Fruit fly (Drosophila melanogaster) whole organism, embryonic: Measurements from ENCODE around the gene Gsc.

ENCODE experiments used
- Bdp1 ChIP-seq: fragments of 200-800 bp; sonication (Bioruptor generic); optimal IDR thresholded peaks from 3 replicates; lab custom pipeline; 2016; ENCODE audit warnings: missing biosample characterization, missing genetic modification characterization
- Bgb ChIP-seq: fragments of 200-800 bp; sonication (Bioruptor generic); IDR thresholded peaks from 2 replicates; pipeline ENCODE4 v1.3.6; 2022; ENCODE audit warnings: missing biosample characterization, missing genetic modification characterization; ENCODE audit not compliant: partially characterized antibody
- Blimp-1 ChIP-seq: fragments of 200-800 bp; sonication (Bioruptor generic); optimal IDR thresholded peaks from 3 replicates; lab custom pipeline; 2018; ENCODE audit warnings: missing biosample characterization, missing genetic modification characterization, mild to moderate bottlenecking, moderate library complexity, missing genetic modification reagents
- CG10565 ChIP-seq: fragments of 200-800 bp; sonication (Bioruptor generic); optimal IDR thresholded peaks from 3 replicates; lab custom pipeline; 2016; ENCODE audit warnings: missing biosample characterization, mild to moderate bottlenecking, missing genetic modification characterization
- CG10959 ChIP-seq: fragments of 200-800 bp; sonication (Bioruptor generic); IDR thresholded peaks from 2 replicates; pipeline ENCODE4 v1.3.6; 2022; ENCODE audit warnings: missing biosample characterization, missing genetic modification characterization
- CG12104 ChIP-seq: fragments of 200-800 bp; sonication (Bioruptor generic); optimal IDR thresholded peaks from 3 replicates; lab custom pipeline; 2016; ENCODE audit warnings: missing biosample characterization, missing genetic modification characterization
- CG1233 ChIP-seq: fragments of 200-800 bp; sonication (Bioruptor generic); optimal IDR thresholded peaks from 4 replicates; lab custom pipeline; 2018; ENCODE audit warnings: missing biosample characterization, mild to moderate bottlenecking, missing genetic modification characterization
- CG13287 ChIP-seq: fragments of 200-800 bp; sonication (Bioruptor generic); IDR thresholded peaks from 2 replicates; pipeline ENCODE4 v1.3.6; 2022; ENCODE audit warnings: missing biosample characterization, missing genetic modification characterization; ENCODE audit not compliant: partially characterized antibody
- CG14710 ChIP-seq: fragments of 200-800 bp; sonication (Bioruptor generic); optimal IDR thresholded peaks from 3 replicates; lab custom pipeline; 2019; ENCODE audit warnings: missing biosample characterization, mild to moderate bottlenecking, missing genetic modification characterization, moderate library complexity
- CG15073 ChIP-seq: fragments of 200-800 bp; sonication (Bioruptor generic); optimal IDR thresholded peaks from 2 replicates; lab custom pipeline; 2016; ENCODE audit warnings: missing biosample characterization, missing genetic modification characterization
- CG1647 ChIP-seq: fragments of 200-800 bp; sonication (Bioruptor generic); optimal IDR thresholded peaks from 3 replicates; lab custom pipeline; 2016; ENCODE audit warnings: missing biosample characterization, missing genetic modification characterization
- CG16779 ChIP-seq: fragments of 200-800 bp; sonication (Bioruptor generic); IDR thresholded peaks from 2 replicates; pipeline ENCODE4 v1.3.6; 2022; ENCODE audit warnings: missing biosample characterization, missing genetic modification characterization
- CG2875 ChIP-seq: fragments of 200-800 bp; sonication (Bioruptor generic); optimal IDR thresholded peaks from 2 replicates; lab custom pipeline; 2017; ENCODE audit warnings: missing biosample characterization, mild to moderate bottlenecking, missing genetic modification characterization, missing genetic modification reagents
- CG2889 ChIP-seq: fragments of 200-800 bp; sonication (Bioruptor generic); IDR thresholded peaks from 3 replicates; pipeline ENCODE4 v1.3.6; 2022; ENCODE audit warnings: missing biosample characterization, missing genetic modification characterization
- CG32532 ChIP-seq: fragments of 200-800 bp; sonication (Bioruptor generic); IDR thresholded peaks from 2 replicates; pipeline ENCODE4 v1.3.6; 2022; ENCODE audit warnings: missing biosample characterization, missing genetic modification characterization
- CG6765 ChIP-seq: fragments of 200-800 bp; sonication (Bioruptor generic); optimal IDR thresholded peaks from 3 replicates; lab custom pipeline; 2017; ENCODE audit warnings: missing biosample characterization, mild to moderate bottlenecking, missing genetic modification characterization
- CG6854 ChIP-seq: fragments of 200-800 bp; sonication (Bioruptor generic); optimal IDR thresholded peaks from 3 replicates; lab custom pipeline; 2017; ENCODE audit warnings: missing biosample characterization, mild to moderate bottlenecking, missing genetic modification characterization
- CG7357 ChIP-seq: fragments of 200-800 bp; sonication (Bioruptor generic); IDR thresholded peaks from 3 replicates; pipeline ENCODE4 v1.3.6; 2022; ENCODE audit warnings: missing biosample characterization, missing genetic modification characterization
- CG7745 ChIP-seq: fragments of 200-800 bp; sonication (Bioruptor generic); optimal IDR thresholded peaks from 2 replicates; lab custom pipeline; 2018; ENCODE audit warnings: missing biosample characterization, mild to moderate bottlenecking, missing genetic modification characterization, moderate library complexity
- CG8359 ChIP-seq: fragments of 200-800 bp; sonication (Bioruptor generic); optimal IDR thresholded peaks from 2 replicates; lab custom pipeline; 2017; ENCODE audit warnings: missing biosample characterization, mild to moderate bottlenecking, missing genetic modification characterization, borderline replicate concordance
- CG8924 ChIP-seq: fragments of 200-800 bp; optimal IDR thresholded peaks from 3 replicates; lab custom pipeline; 2019; ENCODE audit warnings: missing biosample characterization, mild to moderate bottlenecking, missing genetic modification characterization, moderate library complexity
- MTF-1 ChIP-seq: fragments of 200-800 bp; sonication (Bioruptor generic); optimal IDR thresholded peaks from 2 replicates; lab custom pipeline; 2018; ENCODE audit warnings: missing biosample characterization, mild to moderate bottlenecking, missing genetic modification characterization, borderline replicate concordance
- Mad ChIP-seq: fragments of 200-800 bp; sonication (Bioruptor generic); optimal IDR thresholded peaks from 2 replicates; lab custom pipeline; 2016; ENCODE audit warnings: missing biosample characterization, missing genetic modification characterization
- Meics ChIP-seq: fragments of 200-800 bp; sonication (Bioruptor generic); optimal IDR thresholded peaks from 2 replicates; lab custom pipeline; 2017; ENCODE audit warnings: missing biosample characterization, mild to moderate bottlenecking, missing genetic modification characterization
- PHDP ChIP-seq: fragments of 200-800 bp; sonication (Bioruptor generic); optimal IDR thresholded peaks from 3 replicates; lab custom pipeline; 2018; ENCODE audit warnings: missing biosample characterization, mild to moderate bottlenecking, missing genetic modification characterization, moderate library complexity
- Poxn ChIP-seq: fragments of 200-800 bp; sonication (Bioruptor generic); IDR thresholded peaks from 2 replicates; pipeline ENCODE4 v1.3.6; 2022; ENCODE audit warnings: missing biosample characterization, missing genetic modification characterization
- Ptx1 ChIP-seq: fragments of 200-800 bp; sonication (Bioruptor generic); IDR thresholded peaks from 2 replicates; pipeline ENCODE4 v1.3.6; 2022; ENCODE audit warnings: missing biosample characterization, missing genetic modification characterization
- Sox100B ChIP-seq: fragments of 200-800 bp; sonication (Bioruptor generic); optimal IDR thresholded peaks from 3 replicates; lab custom pipeline; 2018; ENCODE audit warnings: missing biosample characterization, mild to moderate bottlenecking, missing genetic modification characterization
- amos ChIP-seq: fragments of 200-800 bp; sonication (Bioruptor generic); IDR thresholded peaks from 2 replicates; pipeline ENCODE4 v1.3.6; 2022; ENCODE audit warnings: missing biosample characterization, missing genetic modification characterization; ENCODE audit not compliant: partially characterized antibody
- cg ChIP-seq: fragments of 200-800 bp; sonication (Bioruptor generic); optimal IDR thresholded peaks from 3 replicates; lab custom pipeline; 2019; ENCODE audit warnings: missing biosample characterization, mild to moderate bottlenecking, missing genetic modification characterization, moderate library complexity
- dysf ChIP-seq: fragments of 200-800 bp; sonication (Bioruptor generic); IDR thresholded peaks from 3 replicates; pipeline ENCODE4 v1.3.6; 2022; ENCODE audit warnings: missing biosample characterization, missing genetic modification characterization
- en ChIP-seq: fragments of 200-800 bp; sonication (Bioruptor generic); optimal IDR thresholded peaks from 2 replicates; lab custom pipeline; 2016; ENCODE audit warnings: missing biosample characterization, missing genetic modification characterization
- fru ChIP-seq: fragments of >200 bp; optimal IDR thresholded peaks from 2 replicates; lab custom pipeline; 2017
- ftz-f1 ChIP-seq: fragments of 200-800 bp; sonication (Bioruptor generic); optimal IDR thresholded peaks from 2 replicates; lab custom pipeline; 2016; ENCODE audit warnings: missing biosample characterization, missing genetic modification characterization
- fu2 ChIP-seq: fragments of 200-800 bp; sonication (Bioruptor generic); optimal IDR thresholded peaks from 2 replicates; lab custom pipeline; 2016; ENCODE audit warnings: missing biosample characterization, missing genetic modification characterization
- gcm ChIP-seq: fragments of 200-800 bp; sonication (Bioruptor generic); optimal IDR thresholded peaks from 2 replicates; lab custom pipeline; 2019; ENCODE audit warnings: missing biosample characterization, mild to moderate bottlenecking, missing genetic modification characterization, moderate library complexity
- gem ChIP-seq: fragments of 200-800 bp; sonication (Bioruptor generic); optimal IDR thresholded peaks from 2 replicates; lab custom pipeline; 2019; ENCODE audit warnings: missing biosample characterization, mild to moderate bottlenecking, missing genetic modification characterization, moderate library complexity
- grau ChIP-seq: fragments of 200-800 bp; optimal IDR thresholded peaks from 3 replicates; lab custom pipeline; 2019; ENCODE audit warnings: missing biosample characterization, mild to moderate bottlenecking, missing genetic modification characterization, moderate library complexity
- grn ChIP-seq: fragments of 200-800 bp; sonication (Bioruptor generic); optimal IDR thresholded peaks from 3 replicates; lab custom pipeline; 2017; ENCODE audit warnings: missing biosample characterization, missing genetic modification characterization
- ham ChIP-seq: fragments of 200-800 bp; sonication (Bioruptor generic); IDR thresholded peaks from 2 replicates; pipeline ENCODE4 v1.3.6; 2022; ENCODE audit warnings: missing biosample characterization, missing genetic modification characterization
- kay ChIP-seq: fragments of 200-800 bp; sonication (Bioruptor generic); optimal IDR thresholded peaks from 2 replicates; lab custom pipeline; 2016; ENCODE audit warnings: missing biosample characterization, missing genetic modification characterization
- knrl ChIP-seq: fragments of 200-800 bp; sonication (Bioruptor generic); IDR thresholded peaks from 3 replicates; pipeline ENCODE4 v1.3.6; 2022; ENCODE audit warnings: missing biosample characterization, missing genetic modification characterization; ENCODE audit not compliant: partially characterized antibody
- lov ChIP-seq, 2 experiments: fragments of 200-800 bp in 1 of 2; fragments of >200 bp in 1 of 2; sonication (Bioruptor generic) in 1 of 2; IDR thresholded peaks in 1 of 2; optimal IDR thresholded peaks in 1 of 2; 2 replicates in 1 of 2; 3 replicates in 1 of 2; pipeline versions ENCODE4 v1.3.6 to Lab custom; 2017 to 2022; ENCODE audit warnings: missing biosample characterization in 1 of 2, missing genetic modification characterization in 1 of 2
- mirr ChIP-seq: fragments of 200-800 bp; sonication (Bioruptor generic); optimal IDR thresholded peaks from 3 replicates; lab custom pipeline; 2018; ENCODE audit warnings: missing biosample characterization, mild to moderate bottlenecking, missing genetic modification characterization
- prd ChIP-seq, 3 experiments: fragments of >200 bp in 2 of 3; fragments of 200-800 bp in 1 of 3; sonication (Bioruptor generic) in 1 of 3; optimal IDR thresholded peaks in 2 of 3; IDR thresholded peaks in 1 of 3; 2 replicates in 2 of 3; 3 replicates in 1 of 3; pipeline versions ENCODE4 v1.3.6 to Lab custom; 2017 to 2022; ENCODE audit warnings: missing biosample characterization in 1 of 3, missing genetic modification characterization in 1 of 3
- sc ChIP-seq, 3 experiments: fragments of >200 bp in 2 of 3; fragments of 200-800 bp in 1 of 3; sonication (Bioruptor generic) in 1 of 3; optimal IDR thresholded peaks; 2 replicates in 2 of 3; 3 replicates in 1 of 3; lab custom pipeline; 2017; ENCODE audit warnings: mild to moderate bottlenecking in 1 of 3, missing biosample characterization in 1 of 3, missing genetic modification characterization in 1 of 3, missing genetic modification reagents in 1 of 3
- tap ChIP-seq: fragments of 200-800 bp; optimal IDR thresholded peaks from 3 replicates; lab custom pipeline; 2019; ENCODE audit warnings: missing biosample characterization, mild to moderate bottlenecking, missing genetic modification characterization, moderate library complexity
- trem ChIP-seq: fragments of 200-800 bp; optimal IDR thresholded peaks from 3 replicates; lab custom pipeline; 2019; ENCODE audit warnings: missing biosample characterization, mild to moderate bottlenecking, missing genetic modification characterization, moderate library complexity
- usp ChIP-seq: fragments of >200 bp; optimal IDR thresholded peaks from 2 replicates; lab custom pipeline; 2017; ENCODE audit warnings: missing biosample characterization, missing genetic modification characterization
- zfh2 ChIP-seq: fragments of 200-800 bp; sonication (Bioruptor generic); optimal IDR thresholded peaks from 2 replicates; lab custom pipeline; 2016; ENCODE audit warnings: missing biosample characterization, missing genetic modification characterization

The Gsc gene

dm6 chr2L:606165-606564 lies 11.7 kb upstream of the Gsc start (continued):
- TF ChIP-seq prd (optimal IDR thresholded peaks at IDR 0.05; lab: Kevin White, UChicago) (no peak), prd (GFP tag; IDR thresholded peaks at IDR 0.05; lab: Robert Waterston, UW) (peak; percentile 89), grn (GFP tag; lab: Kevin White, UChicago) (no peak), CG10565 (GFP tag; lab: Kevin White, UChicago) (no peak), Meics (no peak), ham (GFP tag; lab: Robert Waterston, UW) (no peak), CG12104 (GFP tag; lab: Kevin White, UChicago) (no peak), CG7357 (GFP tag; lab: Robert Waterston, UW) (no peak; the same call in 2 of the 3 replicates), CG10959 (GFP tag; lab: Robert Waterston, UW) (peak; percentile 75), Mad (GFP tag; lab: Kevin White, UChicago) (no peak), ftz-f1 (no peak), trem (tag; lab: Kevin White, UChicago) (peak; percentile 43), dysf (GFP tag; lab: Robert Waterston, UW) (no peak), fu2 (GFP tag; lab: Kevin White, UChicago) (no peak), zfh2 (GFP tag; lab: Kevin White, UChicago) (no peak), Poxn (no peak), grau (tag; lab: Kevin White, UChicago) (no peak), Bgb (GFP tag; lab: Robert Waterston, UW) (no peak), gcm (GFP tag; lab: Kevin White, UChicago) (no peak), Bdp1 (GFP tag; lab: Kevin White, UChicago) (peak; percentile 32), CG7745 (no peak), CG2875 (GFP tag; lab: Kevin White, UChicago) (no peak), MTF-1 (GFP tag; lab: Kevin White, UChicago) (no peak), CG6854 (GFP tag; lab: Kevin White, UChicago) (no peak), mirr (GFP tag; lab: Kevin White, UChicago) (no peak), CG6765 (no peak), lov (optimal IDR thresholded peaks at IDR 0.05; lab: Kevin White, UChicago) (no peak), lov (GFP tag; IDR thresholded peaks at IDR 0.05; lab: Robert Waterston, UW) (0 out of 3 replicates have a peak, but pooled peaks have one; percentile 51), cg (GFP tag; lab: Kevin White, UChicago) (no peak), Blimp-1 (GFP tag; lab: Kevin White, UChicago) (no peak), Sox100B (GFP tag; lab: Kevin White, UChicago) (no peak), CG16779 (no peak), kay (no peak), Ptx1 (peak; percentile 18; the same call in 1 of the 2 replicates), CG14710 (tag; lab: Kevin White, UChicago) (peak; percentile 42), sc (optimal IDR thresholded peaks at IDR 0.05; lab: Kevin White, UChicago) (no peak), sc (GFP tag; optimal IDR thresholded peaks at IDR 0.05; lab: Kevin White, UChicago) (peak; percentile 41), CG1647 (GFP tag; lab: Kevin White, UChicago) (no peak), tap (tag; lab: Kevin White, UChicago) (no peak), fru (lab: Kevin White, UChicago) (no peak), PHDP (tag; lab: Kevin White, UChicago) (no peak), CG1233 (GFP tag; lab: Kevin White, UChicago) (peak; percentile 5), usp (GFP tag; lab: Kevin White, UChicago) (no peak), amos (GFP tag; lab: Robert Waterston, UW) (no peak), CG15073 (GFP tag; lab: Kevin White, UChicago) (no peak), CG32532 (GFP tag; lab: Robert Waterston, UW) (no peak), CG8924 (tag; lab: Kevin White, UChicago) (peak; percentile 33), knrl (GFP tag; lab: Robert Waterston, UW) (no peak), en (GFP tag; lab: Kevin White, UChicago) (no peak), CG8359 (GFP tag; lab: Kevin White, UChicago) (no peak), CG2889 (GFP tag; lab: Robert Waterston, UW) (no peak), CG13287 (GFP tag; lab: Robert Waterston, UW) (no peak), gem (peak; percentile 67)
